Fruit fly (Drosophila melanogaster): ENCODE results near the gene CG9801.

Gene CG9801

dm6 chr3R:8718898-8719297, 28.6 kb downstream of the CG9801 start, which contains the start of gene CG11760:
TSS of gene CG11760 (plus strand) at chr3R:8719198.
- TF ChIP-seq E2f1 (GFP tag; IDR thresholded peaks at IDR 0.05) (no peak), ham (GFP tag; IDR thresholded peaks at IDR 0.05) (no peak), sens (GFP tag) (peak; percentile 30), Doc3 (GFP tag; IDR thresholded peaks at IDR 0.05; ENCODE audit: partially characterized antibody) (0 out of 3 replicates have a peak, but pooled peaks have one; percentile 16), CG1529 (GFP tag; optimal IDR thresholded peaks at IDR 0.05) (no peak), Med (GFP tag) (peak; percentile 61)

- TF ChIP-seq Pdp1 (GFP tag; optimal IDR thresholded peaks at IDR 0.05) (peak in 1 of 2 experiments; percentile 41), ash1 (GFP tag; optimal IDR thresholded peaks at IDR 0.05) (no peak)
Observed at dm6 chr3R:8718356-8718755, 29.1 kb downstream of the CG9801 start, which contains the start of gene Cks85A. TSS of gene Cks85A (minus strand) at chr3R:8718456.

- peak; percentile 17; the same call in 1 of the 2 replicates for TF ChIP-seq Taf1 (GFP tag; IDR thresholded peaks at IDR 0.05)
- TF ChIP-seq chn (GFP tag; optimal IDR thresholded peaks at IDR 0.05), result no peak
- no peak for TF ChIP-seq onecut (GFP tag; IDR thresholded peaks at IDR 0.05)
- TF ChIP-seq jumu (GFP tag; optimal IDR thresholded peaks at IDR 0.05), result no peak
- no peak for TF ChIP-seq ind (GFP tag; optimal IDR thresholded peaks at IDR 0.05)
- no peak for TF ChIP-seq cg (GFP tag; optimal IDR thresholded peaks at IDR 0.05)
- no peak for TF ChIP-seq CoRest (tag; optimal IDR thresholded peaks at IDR 0.05)
- TF ChIP-seq Hr78 (GFP tag; optimal IDR thresholded peaks at IDR 0.05), result no peak
- TF ChIP-seq grau (tag; optimal IDR thresholded peaks at IDR 0.05), result peak; percentile 75
Observed at dm6 chr3R:8716551-8716879, 31.0 kb downstream of the CG9801 start.

DNA sequence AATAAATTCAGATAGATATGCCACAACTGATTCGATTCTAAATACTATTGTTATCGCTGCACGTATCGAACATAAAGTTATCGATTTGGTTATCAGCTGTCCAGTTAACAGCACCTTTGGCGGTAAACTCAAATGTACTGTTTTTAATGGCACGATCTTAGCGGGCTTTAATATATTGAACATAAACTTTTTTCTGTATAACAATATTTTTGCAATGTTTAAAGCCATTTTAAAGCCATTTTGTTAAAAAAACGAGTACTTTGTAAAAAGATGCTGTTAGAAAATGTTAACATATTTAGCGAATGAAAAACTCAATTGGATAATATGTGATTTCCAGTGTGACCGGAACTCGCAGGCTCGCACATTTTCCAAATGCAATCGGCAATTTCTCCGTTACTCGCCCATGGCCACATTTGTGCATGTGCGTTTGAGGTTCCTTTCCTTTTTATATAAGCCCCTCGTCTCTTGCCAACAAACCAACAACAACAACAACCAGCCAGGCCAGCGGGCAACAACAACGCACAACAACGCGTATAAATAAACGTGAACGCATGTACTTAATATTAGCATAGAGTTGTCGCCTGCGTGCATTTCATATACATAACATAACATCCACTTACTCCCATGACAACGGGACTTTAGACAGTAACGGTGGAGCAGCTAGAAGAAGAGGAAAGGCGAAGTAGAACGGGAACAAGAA, 31.5 kb downstream of the CG9801 start, which contains the start of gene TMEM216:
TSS of gene TMEM216 (plus strand) at position 393 of the 700 bp plus-strand sequence.
- peak in 1 of 2 experiments; percentile 15 for TF ChIP-seq bsh (GFP tag; optimal IDR thresholded peaks at IDR 0.05)
- TF ChIP-seq CG5180 (GFP tag; optimal IDR thresholded peaks at IDR 0.05), result no peak
- no peak for TF ChIP-seq CG12236 (GFP tag; optimal IDR thresholded peaks at IDR 0.05)
- TF ChIP-seq CG18599 (GFP tag; optimal IDR thresholded peaks at IDR 0.05), result no peak
- peak; percentile 4 for TF ChIP-seq CG12155 (GFP tag; optimal IDR thresholded peaks at IDR 0.05)
- TF ChIP-seq CG16863 (GFP tag; optimal IDR thresholded peaks at IDR 0.05), result no peak
- peak; percentile 82 for TF ChIP-seq CG3995 (GFP tag; optimal IDR thresholded peaks at IDR 0.05)
- peak; percentile 83 for TF ChIP-seq Elba2 (GFP tag; optimal IDR thresholded peaks at IDR 0.05)
- no peak for TF ChIP-seq CG43689 (GFP tag; IDR thresholded peaks at IDR 0.05)
- no peak for TF ChIP-seq CG18764 (GFP tag; optimal IDR thresholded peaks at IDR 0.05)
- no peak for TF ChIP-seq CG3838 (GFP tag; optimal IDR thresholded peaks at IDR 0.05)
- peak; percentile 41; the same call in 1 of the 2 replicates for TF ChIP-seq amos (GFP tag; IDR thresholded peaks at IDR 0.05; ENCODE audit: partially characterized antibody)
- no peak for TF ChIP-seq Dad (GFP tag; optimal IDR thresholded peaks at IDR 0.05)
- no peak for TF ChIP-seq CG9817 (tag; optimal IDR thresholded peaks at IDR 0.05)
- TF ChIP-seq CG17829 (tag; optimal IDR thresholded peaks at IDR 0.05), result peak; percentile 24
- 0 out of 3 replicates have a peak, but pooled peaks have one; percentile 34 for TF ChIP-seq vnd (GFP tag; IDR thresholded peaks at IDR 0.05; ENCODE audit: partially characterized antibody)
- TF ChIP-seq slbo (GFP tag; IDR thresholded peaks at IDR 0.05), result no peak
- TF ChIP-seq Hr51 (GFP tag; optimal IDR thresholded peaks at IDR 0.05), result no peak
- TF ChIP-seq ash1 (GFP tag; optimal IDR thresholded peaks at IDR 0.05), result no peak
- TF ChIP-seq sim (GFP tag; IDR thresholded peaks at IDR 0.05), result no peak
- TF ChIP-seq CG8944 (GFP tag; optimal IDR thresholded peaks at IDR 0.05), result no peak
- TF ChIP-seq Hr3 (GFP tag; optimal IDR thresholded peaks at IDR 0.05), result peak; percentile 21
- no peak for TF ChIP-seq CG9609 (GFP tag; optimal IDR thresholded peaks at IDR 0.05)
- no peak for TF ChIP-seq chm (GFP tag; IDR thresholded peaks at IDR 0.05)
- no peak for TF ChIP-seq CG3847 (GFP tag; IDR thresholded peaks at IDR 0.05)
- TF ChIP-seq bbx (GFP tag; IDR thresholded peaks at IDR 0.05; ENCODE audit: partially characterized antibody), result peak; percentile 66
- TF ChIP-seq Ravus (GFP tag; IDR thresholded peaks at IDR 0.05), result no peak
- TF ChIP-seq toy (GFP tag; IDR thresholded peaks at IDR 0.05), result no peak
- TF ChIP-seq Dip2 (GFP tag; IDR thresholded peaks at IDR 0.05), result no peak
